Fruit fly (Drosophila melanogaster) whole organism, embryonic: Measurements from ENCODE around the gene GatB.

Experiments used
- Ada2b ChIP-seq: fragments of 200-800 bp; sonication (Bioruptor generic); IDR thresholded peaks from 2 replicates; pipeline ENCODE4 v1.3.6; 2022; ENCODE audit warnings: missing biosample characterization, missing genetic modification characterization
- Atf6 ChIP-seq: fragments of 200-800 bp; sonication (Bioruptor generic); IDR thresholded peaks from 2 replicates; pipeline ENCODE4 v1.3.6; 2022; ENCODE audit warnings: missing biosample characterization, missing genetic modification characterization
- B-H2 ChIP-seq: fragments of 200-800 bp; sonication (Bioruptor generic); optimal IDR thresholded peaks from 2 replicates; lab custom pipeline; 2018; ENCODE audit warnings: missing biosample characterization, mild to moderate bottlenecking, missing genetic modification characterization
- Bdp1 ChIP-seq: fragments of 200-800 bp; sonication (Bioruptor generic); optimal IDR thresholded peaks from 3 replicates; lab custom pipeline; 2016; ENCODE audit warnings: missing biosample characterization, missing genetic modification characterization
- C15 ChIP-seq: fragments of 200-800 bp; sonication (Bioruptor generic); IDR thresholded peaks from 3 replicates; pipeline ENCODE4 v1.3.6; 2022; ENCODE audit warnings: missing biosample characterization, missing genetic modification characterization
- CG10267 ChIP-seq: fragments of 200-800 bp; sonication (Bioruptor generic); optimal IDR thresholded peaks from 2 replicates; lab custom pipeline; 2018; ENCODE audit warnings: missing biosample characterization, mild to moderate bottlenecking, missing genetic modification characterization, moderate library complexity
- CG15479 ChIP-seq: fragments of 200-800 bp; sonication (Bioruptor generic); optimal IDR thresholded peaks from 3 replicates; lab custom pipeline; 2019; ENCODE audit warnings: missing biosample characterization, mild to moderate bottlenecking, missing genetic modification characterization, moderate library complexity
- CG15601 ChIP-seq: fragments of 200-800 bp; sonication (Bioruptor generic); optimal IDR thresholded peaks from 3 replicates; lab custom pipeline; 2019; ENCODE audit warnings: missing biosample characterization, mild to moderate bottlenecking, missing genetic modification characterization, moderate library complexity
- CG15696 ChIP-seq: fragments of 200-800 bp; sonication (Bioruptor generic); optimal IDR thresholded peaks from 2 replicates; lab custom pipeline; 2019; ENCODE audit warnings: missing biosample characterization, mild to moderate bottlenecking, missing genetic modification characterization, moderate library complexity
- CG1647 ChIP-seq: fragments of 200-800 bp; sonication (Bioruptor generic); optimal IDR thresholded peaks from 3 replicates; lab custom pipeline; 2016; ENCODE audit warnings: missing biosample characterization, missing genetic modification characterization
- CG16779 ChIP-seq: fragments of 200-800 bp; sonication (Bioruptor generic); IDR thresholded peaks from 2 replicates; pipeline ENCODE4 v1.3.6; 2022; ENCODE audit warnings: missing biosample characterization, missing genetic modification characterization
- CG17361 ChIP-seq: fragments of 200-800 bp; sonication (Bioruptor generic); IDR thresholded peaks from 3 replicates; pipeline ENCODE4 v1.3.6; 2022; ENCODE audit warnings: missing biosample characterization, missing genetic modification characterization
- CG1832 ChIP-seq: fragments of 200-800 bp; sonication (Bioruptor generic); optimal IDR thresholded peaks from 2 replicates; lab custom pipeline; 2017; ENCODE audit warnings: missing biosample characterization, mild to moderate bottlenecking, missing genetic modification characterization, inconsistent platforms
- CG2202 ChIP-seq: fragments of 200-800 bp; sonication (Bioruptor generic); optimal IDR thresholded peaks from 2 replicates; lab custom pipeline; 2018; ENCODE audit warnings: missing biosample characterization, mild to moderate bottlenecking, missing genetic modification characterization
- CG4360 ChIP-seq: fragments of 200-800 bp; sonication (Bioruptor generic); IDR thresholded peaks from 2 replicates; pipeline ENCODE4 v1.3.6; 2022; ENCODE audit warnings: missing biosample characterization, missing genetic modification characterization
- CG6683 ChIP-seq: fragments of 200-800 bp; sonication (Bioruptor generic); optimal IDR thresholded peaks from 2 replicates; lab custom pipeline; 2017; ENCODE audit warnings: missing biosample characterization, mild to moderate bottlenecking, missing genetic modification characterization, missing genetic modification reagents
- CG8281 ChIP-seq: fragments of 200-800 bp; sonication (Bioruptor generic); optimal IDR thresholded peaks from 2 replicates; lab custom pipeline; 2018; ENCODE audit warnings: missing biosample characterization, mild to moderate bottlenecking, missing genetic modification characterization, moderate library complexity
- CG9437 ChIP-seq: fragments of 200-800 bp; sonication (Bioruptor generic); optimal IDR thresholded peaks from 2 replicates; lab custom pipeline; 2018; ENCODE audit warnings: missing biosample characterization, mild to moderate bottlenecking, missing genetic modification characterization
- CoRest ChIP-seq: fragments of 200-800 bp; sonication (Bioruptor generic); optimal IDR thresholded peaks from 3 replicates; lab custom pipeline; 2018; ENCODE audit warnings: missing biosample characterization, mild to moderate bottlenecking, missing genetic modification characterization, moderate library complexity
- Doc3 ChIP-seq: fragments of 200-800 bp; sonication (Bioruptor generic); IDR thresholded peaks from 3 replicates; pipeline ENCODE4 v1.3.6; 2022; ENCODE audit warnings: missing biosample characterization, missing genetic modification characterization; ENCODE audit not compliant: partially characterized antibody
- Eip74EF ChIP-seq, 2 experiments: fragments of 200-800 bp in 1 of 2; fragments of >200 bp in 1 of 2; sonication (Bioruptor generic) in 1 of 2; optimal IDR thresholded peaks; 2 replicates each; lab custom pipeline; 2017 to 2019; ENCODE audit warnings: missing biosample characterization in 2 of 2, missing genetic modification characterization in 2 of 2, mild to moderate bottlenecking in 1 of 2, moderate library complexity in 1 of 2
- Ets65A ChIP-seq: fragments of 200-800 bp; sonication (Bioruptor generic); peaks from one replicate; lab custom pipeline; 2016; ENCODE audit warnings: missing biosample characterization, missing genetic modification characterization
- Fer2 ChIP-seq: fragments of 200-800 bp; sonication (Bioruptor generic); optimal IDR thresholded peaks from 2 replicates; lab custom pipeline; 2018; ENCODE audit warnings: missing biosample characterization, mild to moderate bottlenecking, missing genetic modification characterization, moderate library complexity
- HLH3B ChIP-seq: fragments of 200-800 bp; sonication (Bioruptor generic); IDR thresholded peaks from 2 replicates; pipeline ENCODE4 v1.3.6; 2022; ENCODE audit warnings: missing biosample characterization, missing genetic modification characterization
- HmgD ChIP-seq: fragments of 200-800 bp; sonication (Bioruptor generic); optimal IDR thresholded peaks from 3 replicates; lab custom pipeline; 2016; ENCODE audit warnings: missing biosample characterization, missing genetic modification characterization
- Hr39 ChIP-seq: fragments of >200 bp; optimal IDR thresholded peaks from 2 replicates; lab custom pipeline; 2017
- Lpt ChIP-seq: fragments of >200 bp; optimal IDR thresholded peaks from 2 replicates; lab custom pipeline; 2018; ENCODE audit warnings: missing biosample characterization, missing genetic modification characterization
- Med ChIP-seq: fragments of 200-800 bp; sonication (Bioruptor generic); peaks from one replicate; lab custom pipeline; 2016; ENCODE audit warnings: missing biosample characterization, missing genetic modification characterization, mild to moderate bottlenecking, inconsistent platforms, moderate library complexity
- Rfx ChIP-seq: fragments of 200-800 bp; sonication (Bioruptor generic); IDR thresholded peaks from 2 replicates; pipeline ENCODE4 v1.3.6; 2022; ENCODE audit warnings: missing biosample characterization, missing genetic modification characterization
- Scr ChIP-seq: fragments of 200-800 bp; sonication (Bioruptor generic); IDR thresholded peaks from 2 replicates; pipeline ENCODE4 v1.3.6; 2022; ENCODE audit warnings: missing biosample characterization, missing genetic modification characterization; ENCODE audit not compliant: partially characterized antibody
- Sin3A ChIP-seq: fragments of >200 bp; optimal IDR thresholded peaks from 2 replicates; lab custom pipeline; 2018
- bab2 ChIP-seq: fragments of 200-800 bp; sonication (Bioruptor generic); optimal IDR thresholded peaks from 2 replicates; lab custom pipeline; 2016; ENCODE audit warnings: missing biosample characterization, missing genetic modification characterization
- bcd ChIP-seq: fragments of 200-800 bp; sonication (Bioruptor generic); optimal IDR thresholded peaks from 2 replicates; lab custom pipeline; 2017; ENCODE audit warnings: missing biosample characterization, mild to moderate bottlenecking, missing genetic modification characterization
- bsh ChIP-seq, 2 experiments: fragments of 200-800 bp; sonication (Bioruptor generic); optimal IDR thresholded peaks; 2 replicates each; lab custom pipeline; 2017 to 2018; ENCODE audit warnings: mild to moderate bottlenecking in 2 of 2, missing biosample characterization in 2 of 2, missing genetic modification characterization in 2 of 2, moderate library complexity in 1 of 2
- crc ChIP-seq: fragments of 200-800 bp; sonication (Bioruptor generic); optimal IDR thresholded peaks from 2 replicates; lab custom pipeline; 2016; ENCODE audit warnings: missing biosample characterization, missing genetic modification characterization
- disco-r ChIP-seq: fragments of 200-800 bp; sonication (Bioruptor generic); optimal IDR thresholded peaks from 2 replicates; lab custom pipeline; 2016; ENCODE audit warnings: missing biosample characterization, missing genetic modification characterization
- ems ChIP-seq: fragments of 200-800 bp; sonication (Bioruptor generic); optimal IDR thresholded peaks from 3 replicates; lab custom pipeline; 2016; ENCODE audit warnings: missing biosample characterization, missing genetic modification characterization
- exex ChIP-seq: fragments of 200-800 bp; sonication (Bioruptor generic); optimal IDR thresholded peaks from 4 replicates; lab custom pipeline; 2018; ENCODE audit warnings: missing biosample characterization, mild to moderate bottlenecking, missing genetic modification characterization, moderate library complexity
- fd3F ChIP-seq: fragments of 200-800 bp; sonication (Bioruptor generic); optimal IDR thresholded peaks from 2 replicates; lab custom pipeline; 2018; ENCODE audit warnings: missing biosample characterization, mild to moderate bottlenecking, missing genetic modification characterization, moderate library complexity
- fd64A ChIP-seq: fragments of 200-800 bp; sonication (Bioruptor generic); optimal IDR thresholded peaks from 3 replicates; lab custom pipeline; 2018; ENCODE audit warnings: missing biosample characterization, mild to moderate bottlenecking, missing genetic modification characterization
- grau ChIP-seq: fragments of 200-800 bp; optimal IDR thresholded peaks from 3 replicates; lab custom pipeline; 2019; ENCODE audit warnings: missing biosample characterization, mild to moderate bottlenecking, missing genetic modification characterization, moderate library complexity
- her ChIP-seq: fragments of 200-800 bp; sonication (Bioruptor generic); optimal IDR thresholded peaks from 2 replicates; lab custom pipeline; 2016; ENCODE audit warnings: missing biosample characterization, missing genetic modification characterization
- hth ChIP-seq: fragments of >200 bp; optimal IDR thresholded peaks from 2 replicates; lab custom pipeline; 2017; ENCODE audit warnings: inconsistent platforms
- onecut ChIP-seq: fragments of 200-800 bp; sonication (Bioruptor generic); IDR thresholded peaks from 2 replicates; pipeline ENCODE4 v1.3.6; 2022; ENCODE audit warnings: missing biosample characterization, missing genetic modification characterization
- pho ChIP-seq: fragments of 200-800 bp; sonication (Bioruptor generic); optimal IDR thresholded peaks from 2 replicates; lab custom pipeline; 2016; ENCODE audit warnings: missing biosample characterization, missing genetic modification characterization
- pnt ChIP-seq: fragments of 200-800 bp; sonication (Bioruptor generic); optimal IDR thresholded peaks from 3 replicates; lab custom pipeline; 2016; ENCODE audit warnings: missing biosample characterization, missing genetic modification characterization
- seq ChIP-seq: fragments of 200-800 bp; sonication (Bioruptor generic); IDR thresholded peaks from 2 replicates; pipeline ENCODE4 v1.3.6; 2022; ENCODE audit warnings: missing biosample characterization, missing genetic modification characterization
- sqz ChIP-seq: fragments of 200-800 bp; sonication (Bioruptor generic); optimal IDR thresholded peaks from 3 replicates; lab custom pipeline; 2018; ENCODE audit warnings: missing biosample characterization, mild to moderate bottlenecking, missing genetic modification characterization
- tgo ChIP-seq: fragments of 200-800 bp; sonication (Bioruptor generic); IDR thresholded peaks from 3 replicates; pipeline ENCODE4 v1.3.6; 2022; ENCODE audit warnings: missing biosample characterization, missing genetic modification characterization
- twi ChIP-seq: fragments of 200-800 bp; optimal IDR thresholded peaks from 2 replicates; lab custom pipeline; 2019; ENCODE audit warnings: missing biosample characterization, mild to moderate bottlenecking, missing genetic modification characterization, moderate library complexity

GatB gene

dm6 chr3R:24112320-24113069 lies 17.6 kb downstream of the GatB start, which contains the start of gene CG13605 (continued):
- TF ChIP-seq Sin3A (lab: Kevin White, UChicago) (peak; percentile 34), CG6683 (GFP tag; lab: Kevin White, UChicago) (peak; percentile 59), CG15601 (tag; lab: Kevin White, UChicago) (peak; percentile 61), CG15479 (GFP tag; lab: Kevin White, UChicago) (no peak), Hr39 (lab: Kevin White, UChicago) (no peak), fd3F (GFP tag; lab: Kevin White, UChicago) (peak; percentile 71), HmgD (GFP tag; lab: Kevin White, UChicago) (no peak), hth (no peak), sqz (GFP tag; lab: Kevin White, UChicago) (peak; percentile 38), Scr (GFP tag; lab: Robert Waterston, UW) (no peak), Med (peak; percentile 94), CG4360 (GFP tag; lab: Robert Waterston, UW) (no peak), Doc3 (GFP tag; lab: Robert Waterston, UW) (no peak), pho (GFP tag; lab: Kevin White, UChicago) (no peak), ems (GFP tag; lab: Kevin White, UChicago) (peak; percentile 32), bcd (peak; percentile 70), HLH3B (GFP tag; lab: Robert Waterston, UW) (peak; percentile 76), onecut (GFP tag; lab: Robert Waterston, UW) (peak; percentile 51), CG1647 (GFP tag; lab: Kevin White, UChicago) (peak; percentile 16), crc (peak; percentile 13), B-H2 (GFP tag; lab: Kevin White, UChicago) (peak; percentile 57), Bdp1 (GFP tag; lab: Kevin White, UChicago) (peak; percentile 97), Ets65A (peak; percentile 94), bab2 (GFP tag; lab: Kevin White, UChicago) (peak; percentile 63), Eip74EF (GFP tag; optimal IDR thresholded peaks at IDR 0.05; lab: Kevin White, UChicago) (peak in 1 of 2 experiments; percentile 69), CG1832 (GFP tag; lab: Kevin White, UChicago) (no peak), Atf6 (GFP tag; lab: Robert Waterston, UW) (peak; percentile 69), Fer2 (tag; lab: Kevin White, UChicago) (peak; percentile 26), bsh (GFP tag; optimal IDR thresholded peaks at IDR 0.05; lab: Kevin White, UChicago) (peak; percentile 25 to 72), CG9437 (peak; percentile 23), C15 (peak; percentile 44; the same call in 1 of the 3 replicates), CG16779 (GFP tag; lab: Robert Waterston, UW) (peak; percentile 60; the same call in 1 of the 2 replicates), Rfx (GFP tag; lab: Robert Waterston, UW) (peak; percentile 85), CoRest (peak; percentile 77), seq (GFP tag; lab: Robert Waterston, UW) (peak; percentile 68), disco-r (GFP tag; lab: Kevin White, UChicago) (no peak), her (GFP tag; lab: Kevin White, UChicago) (peak; percentile 54), CG2202 (tag; lab: Kevin White, UChicago) (peak; percentile 44), twi (tag; lab: Kevin White, UChicago) (peak; percentile 28), pnt (GFP tag; lab: Kevin White, UChicago) (peak; percentile 26), CG10267 (peak; percentile 72), Ada2b (peak; percentile 66), Lpt (GFP tag; lab: Kevin White, UChicago) (no peak), CG17361 (peak; percentile 66; the same call in 1 of the 3 replicates), tgo (peak; percentile 68), fd64A (GFP tag; lab: Kevin White, UChicago) (no peak), CG15696 (tag; lab: Kevin White, UChicago) (peak; percentile 36), grau (peak; percentile 77), exex (tag; lab: Kevin White, UChicago) (peak; percentile 55), CG8281 (peak; percentile 27)
